Fruit fly (Drosophila melanogaster) whole organism, prepupa: ENCODE data around the gene CG43755.

Experiments
- CG11294 ChIP-seq: fragments of 200-800 bp; sonication (Bioruptor generic); IDR thresholded peaks from 2 replicates; pipeline ENCODE4 v1.3.6; 2022; ENCODE audit warnings: missing biosample characterization, missing genetic modification characterization
- CG11762 ChIP-seq: fragments of 200-800 bp; sonication (Bioruptor generic); optimal IDR thresholded peaks from 3 replicates; lab custom pipeline; 2016; ENCODE audit warnings: missing biosample characterization, missing genetic modification characterization; ENCODE audit not compliant: insufficient read depth
- CG15336 ChIP-seq: fragments of 200-800 bp; sonication (Bioruptor generic); IDR thresholded peaks from 2 replicates; pipeline ENCODE4 v1.3.6; 2022; ENCODE audit warnings: missing biosample characterization, missing genetic modification characterization
- CG1621 ChIP-seq: fragments of 200-800 bp; sonication (Bioruptor generic); optimal IDR thresholded peaks from 3 replicates; lab custom pipeline; 2018; ENCODE audit warnings: missing biosample characterization, mild to moderate bottlenecking, missing genetic modification characterization
- CG31627 ChIP-seq: fragments of 200-800 bp; sonication (Bioruptor generic); optimal IDR thresholded peaks from 3 replicates; lab custom pipeline; 2016; ENCODE audit warnings: missing biosample characterization, missing genetic modification characterization
- CG32006 ChIP-seq: fragments of 200-800 bp; sonication (Bioruptor generic); optimal IDR thresholded peaks from 3 replicates; lab custom pipeline; 2017; ENCODE audit warnings: missing biosample characterization, mild to moderate bottlenecking, missing genetic modification characterization
- CG6276 ChIP-seq: fragments of 200-800 bp; sonication (Bioruptor generic); optimal IDR thresholded peaks from 2 replicates; lab custom pipeline; 2017; ENCODE audit warnings: missing biosample characterization, mild to moderate bottlenecking, missing genetic modification characterization
- CG6792 ChIP-seq: fragments of 200-800 bp; sonication (Bioruptor generic); optimal IDR thresholded peaks from 3 replicates; lab custom pipeline; 2016; ENCODE audit warnings: missing biosample characterization, missing genetic modification characterization
- CG6808 ChIP-seq: fragments of 200-800 bp; sonication (Bioruptor generic); optimal IDR thresholded peaks from 3 replicates; lab custom pipeline; 2017; ENCODE audit warnings: missing biosample characterization, missing genetic modification characterization, mild to moderate bottlenecking, moderate library complexity, missing genetic modification reagents
- CG6854 ChIP-seq: fragments of 200-800 bp; sonication (Bioruptor generic); optimal IDR thresholded peaks from 2 replicates; lab custom pipeline; 2017; ENCODE audit warnings: missing biosample characterization, mild to moderate bottlenecking, missing genetic modification characterization
- CG8119 ChIP-seq: fragments of 200-800 bp; sonication (Bioruptor generic); IDR thresholded peaks from 3 replicates; pipeline ENCODE4 v1.3.6; 2022; ENCODE audit warnings: missing biosample characterization, missing genetic modification characterization
- CG8632 ChIP-seq: fragments of 200-800 bp; sonication (Bioruptor generic); optimal IDR thresholded peaks from 3 replicates; lab custom pipeline; 2016; ENCODE audit warnings: missing biosample characterization, missing genetic modification characterization
- Eip75B ChIP-seq: fragments of 200-800 bp; sonication (Bioruptor generic); optimal IDR thresholded peaks from 3 replicates; lab custom pipeline; 2016; ENCODE audit warnings: missing biosample characterization, missing genetic modification characterization
- Eip78C ChIP-seq: fragments of 200-800 bp; sonication (Bioruptor generic); peaks from one replicate; lab custom pipeline; 2016; ENCODE audit warnings: missing biosample characterization, missing genetic modification characterization
- Eip93F ChIP-seq: fragments of 200-800 bp; sonication (Bioruptor generic); optimal IDR thresholded peaks from 2 replicates; lab custom pipeline; 2016; ENCODE audit warnings: missing biosample characterization, mild to moderate bottlenecking, missing genetic modification characterization
- Ets21C ChIP-seq: fragments of 200-800 bp; sonication (Bioruptor generic); optimal IDR thresholded peaks from 3 replicates; lab custom pipeline; 2016; ENCODE audit warnings: missing biosample characterization, missing genetic modification characterization
- Gug ChIP-seq: fragments of 200-800 bp; sonication (Bioruptor generic); IDR thresholded peaks from 2 replicates; pipeline ENCODE4 v1.3.6; 2022; ENCODE audit warnings: missing biosample characterization, missing genetic modification characterization
- Lpt ChIP-seq: fragments of 200-800 bp; sonication (Bioruptor generic); optimal IDR thresholded peaks from 3 replicates; lab custom pipeline; 2016; ENCODE audit warnings: missing biosample characterization, missing genetic modification characterization
- Smox ChIP-seq: fragments of 200-800 bp; sonication (Bioruptor generic); optimal IDR thresholded peaks from 3 replicates; lab custom pipeline; 2016; ENCODE audit warnings: missing biosample characterization, missing genetic modification characterization
- Sox15 ChIP-seq: fragments of 200-800 bp; sonication (Bioruptor generic); optimal IDR thresholded peaks from 3 replicates; lab custom pipeline; 2016; ENCODE audit warnings: missing biosample characterization, missing genetic modification characterization
- achi ChIP-seq: fragments of 200-800 bp; sonication (Bioruptor generic); optimal IDR thresholded peaks from 3 replicates; lab custom pipeline; 2016; ENCODE audit warnings: missing biosample characterization, missing genetic modification characterization
- acj6 ChIP-seq: fragments of 200-800 bp; sonication (Bioruptor generic); optimal IDR thresholded peaks from 3 replicates; lab custom pipeline; 2016; ENCODE audit warnings: missing biosample characterization, missing genetic modification characterization
- eg ChIP-seq: fragments of 200-800 bp; sonication (Bioruptor generic); IDR thresholded peaks from 3 replicates; pipeline ENCODE4 v1.3.6; 2022; ENCODE audit warnings: missing biosample characterization, missing genetic modification characterization
- esn ChIP-seq: fragments of 200-800 bp; sonication (Bioruptor generic); optimal IDR thresholded peaks from 2 replicates; lab custom pipeline; 2016; ENCODE audit warnings: missing biosample characterization, mild to moderate bottlenecking, missing genetic modification characterization, moderate library complexity
- fd59A ChIP-seq: fragments of 200-800 bp; sonication (Bioruptor generic); optimal IDR thresholded peaks from 2 replicates; lab custom pipeline; 2017; ENCODE audit warnings: missing biosample characterization, mild to moderate bottlenecking, missing genetic modification characterization, missing genetic modification reagents
- fd85E ChIP-seq: fragments of 200-800 bp; sonication (Bioruptor generic); optimal IDR thresholded peaks from 3 replicates; lab custom pipeline; 2016; ENCODE audit warnings: missing biosample characterization, missing genetic modification characterization
- fkh ChIP-seq: fragments of 200-800 bp; sonication (Bioruptor generic); optimal IDR thresholded peaks from 3 replicates; lab custom pipeline; 2017; ENCODE audit warnings: missing biosample characterization, mild to moderate bottlenecking, missing genetic modification characterization, moderate library complexity
- lz ChIP-seq: fragments of 200-800 bp; sonication (Bioruptor generic); optimal IDR thresholded peaks from 3 replicates; lab custom pipeline; 2016; ENCODE audit warnings: missing biosample characterization, missing genetic modification characterization
- net ChIP-seq: fragments of 200-800 bp; sonication (Bioruptor generic); optimal IDR thresholded peaks from 3 replicates; lab custom pipeline; 2016; ENCODE audit warnings: missing biosample characterization, missing genetic modification characterization
- salr ChIP-seq, 2 experiments: fragments of 200-800 bp; sonication (Bioruptor generic); optimal IDR thresholded peaks; 3 replicates each; lab custom pipeline; 2016 to 2018; ENCODE audit warnings: missing biosample characterization in 2 of 2, missing genetic modification characterization in 2 of 2, mild to moderate bottlenecking in 1 of 2
- spab ChIP-seq: fragments of 200-800 bp; sonication (Bioruptor generic); optimal IDR thresholded peaks from 2 replicates; lab custom pipeline; 2017; ENCODE audit warnings: missing biosample characterization, mild to moderate bottlenecking, missing genetic modification characterization, missing genetic modification reagents
- ss ChIP-seq, 2 experiments: fragments of 200-800 bp; sonication (Bioruptor generic); optimal IDR thresholded peaks; 2 replicates in 1 of 2; 3 replicates in 1 of 2; lab custom pipeline; 2017 to 2018; ENCODE audit warnings: mild to moderate bottlenecking in 2 of 2, missing biosample characterization in 2 of 2, missing genetic modification characterization in 2 of 2, moderate library complexity in 1 of 2
- svp ChIP-seq: fragments of 200-800 bp; sonication (Bioruptor generic); peaks from one replicate; lab custom pipeline; 2016; ENCODE audit warnings: missing biosample characterization, missing genetic modification characterization
- topi ChIP-seq: fragments of 200-800 bp; sonication (Bioruptor generic); optimal IDR thresholded peaks from 3 replicates; lab custom pipeline; 2016; ENCODE audit warnings: missing biosample characterization, missing genetic modification characterization
- vri ChIP-seq: fragments of 200-800 bp; sonication (Bioruptor generic); optimal IDR thresholded peaks from 3 replicates; lab custom pipeline; 2016; ENCODE audit warnings: missing biosample characterization, mild to moderate bottlenecking, missing genetic modification characterization

Gene CG43755

dm6 chr2L:294452-295362 is 34.9 kb downstream of the CG43755 start, which contains the start of the genes U2af38 and Stip1 (continued):
- no peak for TF ChIP-seq spab (GFP tag; lab: Kevin White, UChicago)
- no peak for TF ChIP-seq CG8632 (GFP tag; lab: Kevin White, UChicago)
- no peak for TF ChIP-seq Ets21C (GFP tag; lab: Kevin White, UChicago)
- TF ChIP-seq ss (GFP tag; optimal IDR thresholded peaks at IDR 0.05; lab: Kevin White, UChicago) = peak in 1 of 2 experiments; percentile 12

- TF ChIP-seq Eip78C (GFP tag; lab: Kevin White, UChicago) = peak; percentile 18
- no peak for TF ChIP-seq salr (GFP tag; optimal IDR thresholded peaks at IDR 0.05; lab: Kevin White, UChicago)
Observed at dm6 chr2L:292301-292700, 37.3 kb downstream of the CG43755 start, which contains the start of gene CG11562. TSS of gene CG11562 (plus strand) at chr2L:292419.

- TF ChIP-seq topi (GFP tag; lab: Kevin White, UChicago) = no peak
- no peak for TF ChIP-seq Lpt (GFP tag; lab: Kevin White, UChicago)
Observed at dm6 chr2L:291657-292056, 37.9 kb downstream of the CG43755 start, which contains the start of gene CG3625. TSS of gene CG3625 (minus strand) at chr2L:291795.

dm6 chr2L:290949-291348 is 38.6 kb downstream of the CG43755 start:
- TF ChIP-seq vri (GFP tag; lab: Kevin White, UChicago) (no peak), Eip78C (GFP tag; lab: Kevin White, UChicago) (peak; percentile 54)

- TF ChIP-seq Gug (GFP tag; lab: Robert Waterston, UW) = no peak
- peak; percentile 7 for TF ChIP-seq CG1621 (tag; lab: Kevin White, UChicago)
- TF ChIP-seq, all 60 proteins: peak for 1
Observed at dm6 chr2L:290373-290772, 39.2 kb downstream of the CG43755 start.

dm6 chr2L:289044-289443 is 40.5 kb downstream of the CG43755 start, which contains the start of gene Amnionless:
TSS of gene Amnionless (minus strand) at chr2L:289144.
- no peak for TF ChIP-seq fkh (GFP tag; lab: Kevin White, UChicago)
- no peak for TF ChIP-seq acj6 (GFP tag; lab: Kevin White, UChicago)
- no peak for TF ChIP-seq ss (GFP tag; optimal IDR thresholded peaks at IDR 0.05; lab: Kevin White, UChicago)
- no peak for TF ChIP-seq achi
- TF ChIP-seq lz = no peak
- TF ChIP-seq fd59A (GFP tag; lab: Kevin White, UChicago) = no peak
- no peak for TF ChIP-seq svp
- TF ChIP-seq, all 60 proteins: peak for 0

- TF ChIP-seq Lpt (GFP tag; lab: Kevin White, UChicago) (peak; percentile 8), fd85E (GFP tag; lab: Kevin White, UChicago) (peak; percentile 46), CG31627 (peak; percentile 82), CG6792 (GFP tag; lab: Kevin White, UChicago) (peak; percentile 78), acj6 (GFP tag; lab: Kevin White, UChicago) (peak; percentile 69), Smox (GFP tag; lab: Kevin White, UChicago) (no peak), net (peak; percentile 80), CG6808 (GFP tag; lab: Kevin White, UChicago) (peak; percentile 71), Sox15 (GFP tag; lab: Kevin White, UChicago) (peak; percentile 49), esn (GFP tag; lab: Kevin White, UChicago) (peak; percentile 88), Eip75B (GFP tag; lab: Kevin White, UChicago) (peak; percentile 84), CG1621 (tag; lab: Kevin White, UChicago) (peak; percentile 74), CG6276 (GFP tag; lab: Kevin White, UChicago) (no peak), Eip93F (GFP tag; lab: Kevin White, UChicago) (peak; percentile 92), CG15336 (GFP tag; lab: Robert Waterston, UW) (peak; percentile 70), Gug (GFP tag; lab: Robert Waterston, UW) (0 out of 2 replicates have a peak, but pooled peaks have one; percentile 24), CG8119 (GFP tag; lab: Robert Waterston, UW) (peak; percentile 27; the same call in 1 of the 3 replicates), topi (GFP tag; lab: Kevin White, UChicago) (peak; percentile 81), lz (peak; percentile 73), CG11762 (peak; percentile 62), CG6854 (GFP tag; lab: Kevin White, UChicago) (peak; percentile 86), CG11294 (GFP tag; lab: Robert Waterston, UW) (peak; percentile 35; the same call in 1 of the 2 replicates), fd59A (GFP tag; lab: Kevin White, UChicago) (no peak), eg (GFP tag; lab: Robert Waterston, UW) (peak; percentile 73; the same call in 2 of the 3 replicates), CG32006 (GFP tag; lab: Kevin White, UChicago) (peak; percentile 54), svp (peak; percentile 95), fkh (GFP tag; lab: Kevin White, UChicago) (no peak), CG8632 (GFP tag; lab: Kevin White, UChicago) (peak; percentile 67)
Observed at dm6 chr2L:286421-286820, 43.1 kb downstream of the CG43755 start.
